Worm (Caenorhabditis elegans): Measurements from ENCODE around the gene F59B1.10.

The F59B1.10 gene

ce11 chrV:3688733-3689132, 41.0 kb upstream of the F59B1.10 start:
- TF ChIP-seq lsy-2 (tag; optimal IDR thresholded peaks at IDR 0.05) (peak in 1 of 2 experiments; percentile 49), spr-1 (tag; optimal IDR thresholded peaks at IDR 0.05) (no peak), dpl-1 (GFP tag; optimal IDR thresholded peaks at IDR 0.05) (peak; percentile 1), nhr-6 (tag; optimal IDR thresholded peaks at IDR 0.05) (peak; percentile 1), ZK546.5 (tag; optimal IDR thresholded peaks at IDR 0.05) (no peak), mep-1 (tag; optimal IDR thresholded peaks at IDR 0.05) (peak; percentile 48), unc-62 (GFP tag; optimal IDR thresholded peaks at IDR 0.05 in 1 of 2) (peak in 1 of 2 experiments; percentile 14), unc-62 (tag; optimal IDR thresholded peaks at IDR 0.05) (no peak), ceh-32 (tag; optimal IDR thresholded peaks at IDR 0.05; ENCODE audit: poor library complexity) (no peak), hlh-30 (tag; optimal IDR thresholded peaks at IDR 0.05; ENCODE audit: insufficient read depth) (peak; percentile 66), dmd-6 (GFP tag; IDR thresholded peaks at IDR 0.05) (0 out of 2 replicates have a peak, but pooled peaks have one; percentile 11), hlh-11 (tag; optimal IDR thresholded peaks at IDR 0.05) (peak; percentile 21), mdl-1 (tag; optimal IDR thresholded peaks at IDR 0.05) (peak in 1 of 2 experiments; percentile 40), Y105C5A.15 (GFP tag; IDR thresholded peaks at IDR 0.05) (no peak)

- TF ChIP-seq nhr-77 (tag; optimal IDR thresholded peaks at IDR 0.05) (no peak), hmg-1.1 (GFP tag; IDR thresholded peaks at IDR 0.05) (no peak), aha-1 (tag) (peak; percentile 93), lin-15B (tag; optimal IDR thresholded peaks at IDR 0.05) (no peak)
Measured at ce11 chrV:3686899-3687298, 39.1 kb upstream of the F59B1.10 start, which contains the start of gene unc-132. Gene unc-132 (plus strand): TSS chrV:3687106.

- no peak for TF ChIP-seq ceh-28 (tag; optimal IDR thresholded peaks at IDR 0.05)
- TF ChIP-seq fkh-10 (GFP tag; optimal IDR thresholded peaks at IDR 0.05), result no peak
- no peak for TF ChIP-seq mxl-3 (GFP tag; optimal IDR thresholded peaks at IDR 0.05)
- TF ChIP-seq spr-1 (tag; optimal IDR thresholded peaks at IDR 0.05), result no peak
- TF ChIP-seq T26A8.4 (GFP tag; IDR thresholded peaks at IDR 0.05), result no peak
- TF ChIP-seq pha-4 (GFP tag; IDR thresholded peaks at IDR 0.05), result no peak
- no peak for TF ChIP-seq pha-4 (tag; optimal IDR thresholded peaks at IDR 0.05)
- TF ChIP-seq ceh-20 (GFP tag; IDR thresholded peaks at IDR 0.05), result no peak
- no peak for TF ChIP-seq nhr-77 (tag; optimal IDR thresholded peaks at IDR 0.05)
- no peak for TF ChIP-seq egl-43 (GFP tag; IDR thresholded peaks at IDR 0.05)
- TF ChIP-seq unc-39 (tag; optimal IDR thresholded peaks at IDR 0.05), result no peak
- no peak for TF ChIP-seq dpl-1 (GFP tag; optimal IDR thresholded peaks at IDR 0.05)
- no peak for TF ChIP-seq unc-130 (GFP tag; optimal IDR thresholded peaks at IDR 0.05)
- no peak for TF ChIP-seq hif-1 (tag; optimal IDR thresholded peaks at IDR 0.05)
- TF ChIP-seq rbr-2 (tag; optimal IDR thresholded peaks at IDR 0.05), result no peak
- no peak for TF ChIP-seq snpc-4 (tag; optimal IDR thresholded peaks at IDR 0.05)
- TF ChIP-seq Y75B8A.6 (GFP tag; IDR thresholded peaks at IDR 0.05), result no peak
Measured at ce11 chrV:3686292-3686691, 38.5 kb upstream of the F59B1.10 start.

- no peak for TF ChIP-seq lir-3 (tag; optimal IDR thresholded peaks at IDR 0.05)
- 0 out of 2 replicates have a peak, but pooled peaks have one; percentile 60 for TF ChIP-seq Y75B8A.6 (GFP tag; IDR thresholded peaks at IDR 0.05)
- peak; percentile 72 for TF ChIP-seq lin-38 (GFP tag; IDR thresholded peaks at IDR 0.05)
- TF ChIP-seq mxl-3 (GFP tag; optimal IDR thresholded peaks at IDR 0.05), result no peak
- TF ChIP-seq zfp-3 (GFP tag; conservative IDR thresholded peaks at IDR 0.05), result peak; percentile 36
- peak in 1 of 2 experiments; percentile 34 for TF ChIP-seq unc-62 (GFP tag; optimal IDR thresholded peaks at IDR 0.05 in 1 of 2)
- TF ChIP-seq unc-62 (tag; optimal IDR thresholded peaks at IDR 0.05), result no peak
- TF ChIP-seq daf-12 (tag; optimal IDR thresholded peaks at IDR 0.05), result no peak
- no peak for TF ChIP-seq unc-39 (tag; optimal IDR thresholded peaks at IDR 0.05)
- peak; percentile 66 for TF ChIP-seq hlh-11 (tag; optimal IDR thresholded peaks at IDR 0.05)
- TF ChIP-seq nhr-6 (tag; optimal IDR thresholded peaks at IDR 0.05), result peak; percentile 38
- no peak for TF ChIP-seq Y5F2A.4 (GFP tag; optimal IDR thresholded peaks at IDR 0.05)
- TF ChIP-seq daf-16 (GFP tag; optimal IDR thresholded peaks at IDR 0.05), result peak; percentile 65 to 82
- TF ChIP-seq daf-16 (tag; optimal IDR thresholded peaks at IDR 0.05), result peak; percentile 18
- TF ChIP-seq madf-9 (GFP tag; conservative IDR thresholded peaks at IDR 0.05), result no peak; the same call in 1 of the 2 replicates
- TF ChIP-seq gei-8 (GFP tag; optimal IDR thresholded peaks at IDR 0.05), result no peak
- TF ChIP-seq dmd-8 (GFP tag; IDR thresholded peaks at IDR 0.05), result peak; percentile 76; the same call in 1 of the 2 replicates
- TF ChIP-seq ama-1 (optimal IDR thresholded peaks at IDR 0.05), result no peak
- TF ChIP-seq mdt-29 (GFP tag; IDR thresholded peaks at IDR 0.05), result peak; percentile 40; the same call in 1 of the 2 replicates
- TF ChIP-seq hmg-1.1 (GFP tag; IDR thresholded peaks at IDR 0.05), result 0 out of 2 replicates have a peak, but pooled peaks have one; percentile 18
- TF ChIP-seq nhr-111 (GFP tag; optimal IDR thresholded peaks at IDR 0.05), result peak; percentile 8
- TF ChIP-seq arid-1 (GFP tag; conservative IDR thresholded peaks at IDR 0.05), result peak; percentile 49; the same call in 1 of the 2 replicates
Measured at ce11 chrV:3685790-3686208, 38.0 kb upstream of the F59B1.10 start, which contains the start of gene W08A12.2. Gene W08A12.2 (minus strand): TSS chrV:3685892.

Measured in whole organism, L4 larva.